Worm (Caenorhabditis elegans) whole organism, L1 larva: ENCODE measurements around the gene F26A1.4.

ENCODE experiments used
- blmp-1 ChIP-seq: fragments of 150-350 bp; optimal IDR thresholded peaks from 2 replicates; lab custom pipeline; 2014; ENCODE audit warnings: missing biosample characterization, missing genetic modification characterization
- ceh-82 ChIP-seq, 3 experiments: fragments of 150-350 bp in 1 of 3; sonication (generic microtip) in 2 of 3; optimal IDR thresholded peaks; 2 replicates each; lab custom pipeline; 2014 to 2017; ENCODE audit warnings: missing biosample characterization in 3 of 3, missing genetic modification characterization in 3 of 3
- fkh-10 ChIP-seq: sonication (generic microtip); optimal IDR thresholded peaks from 2 replicates; lab custom pipeline; 2017; ENCODE audit warnings: missing biosample characterization, missing genetic modification reagents, missing genetic modification characterization
- nhr-85 ChIP-seq: sonication (generic microtip); peaks from one replicate; lab custom pipeline; 2016; ENCODE audit warnings: missing genetic modification characterization, inconsistent platforms, missing compliant biosample characterization
- rnt-1 ChIP-seq: sonication (generic microtip); optimal IDR thresholded peaks from 2 replicates; lab custom pipeline; 2016; ENCODE audit warnings: mild to moderate bottlenecking, missing genetic modification characterization, moderate library complexity, missing compliant biosample characterization
- unc-86 ChIP-seq: sonication (generic microtip); optimal IDR thresholded peaks from 2 replicates; lab custom pipeline; 2016; ENCODE audit warnings: missing genetic modification characterization, missing compliant biosample characterization

DNA sequence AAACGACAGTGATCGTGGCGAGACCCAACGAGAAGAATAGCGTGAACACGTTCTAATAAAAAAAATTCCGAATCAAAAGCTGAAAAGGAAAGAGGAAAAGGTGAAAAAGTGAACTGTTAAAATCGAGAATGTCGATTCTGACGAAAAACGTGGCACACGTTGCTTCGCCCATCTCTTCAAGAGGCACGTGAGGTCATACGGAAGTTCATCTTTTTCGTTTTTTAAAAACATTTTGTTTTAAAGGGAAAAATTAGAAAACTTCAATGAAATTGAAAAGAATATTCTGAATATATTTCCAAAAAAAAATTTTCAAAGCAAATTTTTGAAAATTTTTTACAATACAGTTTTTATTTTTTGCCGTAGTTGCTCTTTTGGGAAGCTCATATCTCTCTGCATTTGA lies 6.1 kb upstream of the F26A1.4 start, which contains the start of gene C38D4.7:
- no peak for TF ChIP-seq blmp-1 (tag; lab: Kevin White, UChicago)
- TF ChIP-seq ceh-82 (tag; optimal IDR thresholded peaks at IDR 0.05; lab: Kevin White, UChicago) = no peak
- TF ChIP-seq nhr-85 (tag; lab: Kevin White, UChicago) = no peak
- no peak for TF ChIP-seq rnt-1
- TF ChIP-seq fkh-10 (GFP tag; lab: Kevin White, UChicago) = no peak
- TF ChIP-seq unc-86 (tag; lab: Kevin White, UChicago) = no peak
